Worm (Caenorhabditis elegans) whole organism, L4/young adult: ENCODE data around the gene elt-3.

ENCODE experiments used
- W03F9.2 ChIP-seq: fragments of 150-350 bp; optimal IDR thresholded peaks from 2 replicates; lab custom pipeline; 2014; ENCODE audit warnings: missing biosample characterization, missing genetic modification characterization
- dao-5 ChIP-seq: sonication (generic microtip); optimal IDR thresholded peaks from 2 replicates; lab custom pipeline; 2016; ENCODE audit warnings: missing genotype, missing genetic modification characterization, moderate library complexity, missing compliant biosample characterization
- him-1 ChIP-seq: sonication (generic microtip); optimal IDR thresholded peaks from 2 replicates; lab custom pipeline; 2016; ENCODE audit warnings: missing genotype, missing genetic modification reagents, missing genetic modification characterization, missing compliant biosample characterization

ce11 chrX:13914289-13914688 is 20.4 kb upstream of the elt-3 start, which contains the start of gene Y26E6A.2:
- TF ChIP-seq dao-5 (tag; lab: Kevin White, UChicago), result no peak
- TF ChIP-seq him-1 (tag; lab: Kevin White, UChicago), result no peak
- TF ChIP-seq W03F9.2 (tag; lab: Kevin White, UChicago), result no peak
